Fruit fly (Drosophila melanogaster) whole organism, embryonic: ENCODE data around the gene CG11951.

Experiments
- CG10147 ChIP-seq: fragments of 200-800 bp; sonication (Bioruptor generic); optimal IDR thresholded peaks from 2 replicates; lab custom pipeline; 2019; ENCODE audit warnings: missing biosample characterization, mild to moderate bottlenecking, missing genetic modification characterization, moderate library complexity
- CG11247 ChIP-seq: fragments of 200-800 bp; sonication (Bioruptor generic); IDR thresholded peaks from 2 replicates; pipeline ENCODE4 v1.3.6; 2022; ENCODE audit warnings: missing biosample characterization, missing genetic modification characterization
- CG11723 ChIP-seq: fragments of 200-800 bp; sonication (Bioruptor generic); optimal IDR thresholded peaks from 2 replicates; lab custom pipeline; 2017; ENCODE audit warnings: missing biosample characterization, mild to moderate bottlenecking, missing genetic modification characterization
- CG12219 ChIP-seq: fragments of 200-800 bp; sonication (Bioruptor generic); optimal IDR thresholded peaks from 3 replicates; lab custom pipeline; 2018; ENCODE audit warnings: missing biosample characterization, mild to moderate bottlenecking, missing genetic modification characterization
- CG15696 ChIP-seq: fragments of 200-800 bp; sonication (Bioruptor generic); optimal IDR thresholded peaks from 2 replicates; lab custom pipeline; 2019; ENCODE audit warnings: missing biosample characterization, mild to moderate bottlenecking, missing genetic modification characterization, moderate library complexity
- CG1602 ChIP-seq: fragments of 200-800 bp; sonication (Bioruptor generic); optimal IDR thresholded peaks from 3 replicates; lab custom pipeline; 2016; ENCODE audit warnings: missing biosample characterization, missing genetic modification characterization
- CG16863 ChIP-seq: fragments of 200-800 bp; sonication (Bioruptor generic); optimal IDR thresholded peaks from 3 replicates; lab custom pipeline; 2016; ENCODE audit warnings: missing biosample characterization, missing genetic modification characterization
- CG17829 ChIP-seq: fragments of 200-800 bp; optimal IDR thresholded peaks from 2 replicates; lab custom pipeline; 2019; ENCODE audit warnings: missing biosample characterization, mild to moderate bottlenecking, missing genetic modification characterization, moderate library complexity
- CG2678 ChIP-seq: fragments of 200-800 bp; sonication (Bioruptor generic); optimal IDR thresholded peaks from 3 replicates; lab custom pipeline; 2019; ENCODE audit warnings: missing biosample characterization, mild to moderate bottlenecking, missing genetic modification characterization, moderate library complexity
- CG31365 ChIP-seq: fragments of 200-800 bp; sonication (Bioruptor generic); optimal IDR thresholded peaks from 2 replicates; lab custom pipeline; 2018; ENCODE audit warnings: missing biosample characterization, mild to moderate bottlenecking, missing genetic modification characterization
- CG31388 ChIP-seq: fragments of 200-800 bp; sonication (Bioruptor generic); optimal IDR thresholded peaks from 2 replicates; lab custom pipeline; 2016; ENCODE audit warnings: missing biosample characterization, missing genetic modification characterization
- CG3281 ChIP-seq: fragments of 200-800 bp; sonication (Bioruptor generic); optimal IDR thresholded peaks from 3 replicates; lab custom pipeline; 2017; ENCODE audit warnings: missing biosample characterization, mild to moderate bottlenecking, missing genetic modification characterization
- CG3726 ChIP-seq: fragments of 200-800 bp; sonication (Bioruptor generic); IDR thresholded peaks from 3 replicates; pipeline ENCODE4, ENCODE4 v1.3.6; 2022; ENCODE audit warnings: missing biosample characterization, missing genetic modification characterization
- CG6765 ChIP-seq: fragments of 200-800 bp; sonication (Bioruptor generic); optimal IDR thresholded peaks from 3 replicates; lab custom pipeline; 2017; ENCODE audit warnings: missing biosample characterization, mild to moderate bottlenecking, missing genetic modification characterization
- CG7745 ChIP-seq: fragments of 200-800 bp; sonication (Bioruptor generic); optimal IDR thresholded peaks from 2 replicates; lab custom pipeline; 2018; ENCODE audit warnings: missing biosample characterization, mild to moderate bottlenecking, missing genetic modification characterization, moderate library complexity
- CG9609 ChIP-seq: fragments of 200-800 bp; sonication (Bioruptor generic); optimal IDR thresholded peaks from 3 replicates; lab custom pipeline; 2016; ENCODE audit warnings: missing biosample characterization, missing genetic modification characterization
- CHES-1-like ChIP-seq: fragments of 200-800 bp; sonication (Bioruptor generic); optimal IDR thresholded peaks from 2 replicates; lab custom pipeline; 2016; ENCODE audit warnings: missing biosample characterization, missing genetic modification characterization
- Camta ChIP-seq: fragments of 200-800 bp; sonication (Bioruptor generic); optimal IDR thresholded peaks from 2 replicates; lab custom pipeline; 2016; ENCODE audit warnings: missing biosample characterization, missing genetic modification characterization
- Dad ChIP-seq: fragments of 200-800 bp; sonication (Bioruptor generic); optimal IDR thresholded peaks from 3 replicates; lab custom pipeline; 2016; ENCODE audit warnings: missing biosample characterization, missing genetic modification characterization
- Hand ChIP-seq: fragments of 200-800 bp; sonication (Bioruptor generic); optimal IDR thresholded peaks from 2 replicates; lab custom pipeline; 2017; ENCODE audit warnings: mild to moderate bottlenecking, missing biosample characterization, missing genetic modification reagents, missing genetic modification characterization
- MBD-R2 ChIP-seq: fragments of 200-800 bp; sonication (Bioruptor generic); IDR thresholded peaks from 2 replicates; pipeline ENCODE4 v1.3.6; 2022; ENCODE audit warnings: missing biosample characterization, missing genetic modification characterization
- Rx ChIP-seq: fragments of 200-800 bp; sonication (Bioruptor generic); IDR thresholded peaks from 2 replicates; pipeline ENCODE4 v1.3.6; 2022; ENCODE audit warnings: missing biosample characterization, missing genetic modification characterization
- Side ChIP-seq: fragments of 200-800 bp; sonication (Bioruptor generic); optimal IDR thresholded peaks from 2 replicates; lab custom pipeline; 2016; ENCODE audit warnings: missing biosample characterization, missing genetic modification characterization
- Sry-δ ChIP-seq: fragments of 200-800 bp; sonication (Bioruptor generic); optimal IDR thresholded peaks from 2 replicates; lab custom pipeline; 2016; ENCODE audit warnings: missing biosample characterization, missing genetic modification characterization
- bcd ChIP-seq: fragments of 200-800 bp; sonication (Bioruptor generic); optimal IDR thresholded peaks from 2 replicates; lab custom pipeline; 2017; ENCODE audit warnings: missing biosample characterization, mild to moderate bottlenecking, missing genetic modification characterization
- dimm ChIP-seq: fragments of 200-800 bp; sonication (Bioruptor generic); IDR thresholded peaks from 2 replicates; pipeline ENCODE4 v1.3.6; 2022; ENCODE audit warnings: missing biosample characterization, missing genetic modification characterization
- esg ChIP-seq: fragments of 200-800 bp; sonication (Bioruptor generic); conservative IDR thresholded peaks from 2 replicates; pipeline ENCODE4 v1.3.6; 2022; ENCODE audit warnings: missing biosample characterization, missing genetic modification characterization
- gce ChIP-seq: fragments of 200-800 bp; sonication (Bioruptor generic); IDR thresholded peaks from 3 replicates; pipeline ENCODE4 v1.3.6; 2022; ENCODE audit warnings: missing biosample characterization, missing genetic modification characterization
- ind ChIP-seq: fragments of 200-800 bp; sonication (Bioruptor generic); optimal IDR thresholded peaks from 3 replicates; lab custom pipeline; 2016; ENCODE audit warnings: missing biosample characterization, missing genetic modification characterization
- lola ChIP-seq, 3 experiments: fragments of >200 bp in 2 of 3; fragments of 200-800 bp in 1 of 3; sonication (Bioruptor generic) in 1 of 3; optimal IDR thresholded peaks; 2 replicates each; lab custom pipeline; 2017 to 2019; ENCODE audit warnings: missing biosample characterization in 3 of 3, missing genetic modification characterization in 3 of 3, mild to moderate bottlenecking in 1 of 3, moderate library complexity in 1 of 3
- lov ChIP-seq, 2 experiments: fragments of 200-800 bp in 1 of 2; fragments of >200 bp in 1 of 2; sonication (Bioruptor generic) in 1 of 2; IDR thresholded peaks in 1 of 2; optimal IDR thresholded peaks in 1 of 2; 2 replicates in 1 of 2; 3 replicates in 1 of 2; pipeline versions ENCODE4 v1.3.6 to Lab custom; 2017 to 2022; ENCODE audit warnings: missing biosample characterization in 1 of 2, missing genetic modification characterization in 1 of 2
- nerfin-2 ChIP-seq: fragments of 200-800 bp; sonication (Bioruptor generic); IDR thresholded peaks from 2 replicates; pipeline ENCODE4 v1.3.6; 2022; ENCODE audit warnings: missing biosample characterization, missing genetic modification characterization; ENCODE audit not compliant: partially characterized antibody
- ranshi ChIP-seq: fragments of 200-800 bp; sonication (Bioruptor generic); IDR thresholded peaks from 2 replicates; pipeline ENCODE4 v1.3.6; 2022; ENCODE audit warnings: missing biosample characterization, missing genetic modification characterization
- row ChIP-seq: fragments of 200-800 bp; sonication (Bioruptor generic); IDR thresholded peaks from 3 replicates; pipeline ENCODE4 v1.3.6; 2022; ENCODE audit warnings: missing biosample characterization, missing genetic modification characterization
- sens ChIP-seq: fragments of 200-800 bp; sonication (Bioruptor generic); peaks from one replicate; lab custom pipeline; 2016; ENCODE audit warnings: missing biosample characterization, missing genetic modification characterization
- sima ChIP-seq: fragments of 200-800 bp; sonication (Bioruptor generic); optimal IDR thresholded peaks from 2 replicates; lab custom pipeline; 2016; ENCODE audit warnings: missing biosample characterization, missing genetic modification characterization
- stc ChIP-seq: fragments of 200-800 bp; sonication (Bioruptor generic); IDR thresholded peaks from 2 replicates; pipeline ENCODE4 v1.3.6; 2022; ENCODE audit warnings: missing biosample characterization, missing genetic modification characterization
- tll ChIP-seq, 2 experiments: fragments of 200-800 bp in 1 of 2; fragments of >200 bp in 1 of 2; sonication (Bioruptor generic) in 1 of 2; optimal IDR thresholded peaks; 2 replicates each; lab custom pipeline; 2017 to 2019; ENCODE audit warnings: missing biosample characterization in 2 of 2, missing genetic modification characterization in 2 of 2, mild to moderate bottlenecking in 1 of 2, moderate library complexity in 1 of 2
- unc-4 ChIP-seq: fragments of 200-800 bp; sonication (Bioruptor generic); IDR thresholded peaks from 2 replicates; pipeline ENCODE4 v1.3.6; 2022; ENCODE audit warnings: missing biosample characterization, missing genetic modification characterization; ENCODE audit not compliant: partially characterized antibody
- vfl ChIP-seq: fragments of 200-800 bp; sonication (Bioruptor generic); optimal IDR thresholded peaks from 2 replicates; lab custom pipeline; 2016; ENCODE audit warnings: missing biosample characterization, missing genetic modification characterization
- wdn ChIP-seq: fragments of 200-800 bp; sonication (Bioruptor generic); IDR thresholded peaks from 2 replicates; pipeline ENCODE4 v1.3.6; 2022; ENCODE audit warnings: missing biosample characterization, missing genetic modification characterization
- zfh1 ChIP-seq: fragments of 200-800 bp; sonication (Bioruptor generic); IDR thresholded peaks from 3 replicates; pipeline ENCODE4 v1.3.6; 2022; ENCODE audit warnings: missing biosample characterization, missing genetic modification characterization

The CG11951 gene

DNA sequence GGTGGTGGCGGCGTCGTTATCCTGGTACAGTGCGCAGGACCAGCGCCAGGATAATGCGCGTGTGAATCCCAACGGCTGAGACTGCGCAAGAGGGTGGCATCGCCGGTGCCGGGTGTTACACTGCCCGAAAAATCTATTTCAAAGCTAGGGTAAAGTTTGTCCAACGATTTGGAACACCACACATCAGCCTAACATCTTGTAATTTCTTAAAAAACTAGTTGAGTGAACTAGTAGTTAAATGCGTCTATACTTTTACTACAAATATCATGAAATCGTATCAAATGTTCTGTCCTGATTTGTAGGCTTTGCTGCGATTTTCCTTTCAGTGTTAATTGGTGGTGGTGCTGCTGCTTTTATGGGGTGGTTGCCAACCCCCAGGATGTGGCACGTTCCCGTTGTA, 26.6 kb upstream of the CG11951 start (continued):
- no peak for TF ChIP-seq ind (GFP tag; lab: Kevin White, UChicago)
- TF ChIP-seq CG11723 = no peak
- no peak for TF ChIP-seq Sry-δ (GFP tag; lab: Kevin White, UChicago)
- peak; percentile 5 for TF ChIP-seq CG12219 (GFP tag; lab: Kevin White, UChicago)
- peak in 1 of 3 experiments; percentile 76 for TF ChIP-seq lola (GFP tag; optimal IDR thresholded peaks at IDR 0.05; lab: Kevin White, UChicago)
- TF ChIP-seq tll (GFP tag; optimal IDR thresholded peaks at IDR 0.05; lab: Kevin White, UChicago) = no peak
- TF ChIP-seq Hand (GFP tag; lab: Kevin White, UChicago) = no peak
- no peak for TF ChIP-seq CG3281 (GFP tag; lab: Kevin White, UChicago)
- no peak for TF ChIP-seq CG3726 (GFP tag; lab: Robert Waterston, UW)
- TF ChIP-seq Side (GFP tag; lab: Kevin White, UChicago) = no peak
- TF ChIP-seq CG31365 (tag; lab: Kevin White, UChicago) = no peak
- no peak for TF ChIP-seq MBD-R2 (GFP tag; lab: Robert Waterston, UW)
- no peak for TF ChIP-seq nerfin-2 (GFP tag; lab: Robert Waterston, UW)
- TF ChIP-seq Dad (GFP tag; lab: Kevin White, UChicago) = no peak
- no peak for TF ChIP-seq vfl (GFP tag; lab: Kevin White, UChicago)
- no peak for TF ChIP-seq CG16863
- TF ChIP-seq esg = no peak
- peak; percentile 45 for TF ChIP-seq CG15696 (tag; lab: Kevin White, UChicago)
- no peak for TF ChIP-seq CHES-1-like (GFP tag; lab: Kevin White, UChicago)
- no peak for TF ChIP-seq wdn
- no peak for TF ChIP-seq CG7745 (tag; lab: Kevin White, UChicago)
- TF ChIP-seq sima = no peak
- no peak for TF ChIP-seq bcd (GFP tag; lab: Kevin White, UChicago)
- peak; percentile 91 for TF ChIP-seq sens (GFP tag; lab: Kevin White, UChicago)
- TF ChIP-seq CG9609 (GFP tag; lab: Kevin White, UChicago) = peak; percentile 23
- no peak for TF ChIP-seq CG10147 (GFP tag; lab: Kevin White, UChicago)
- peak; percentile 48; the same call in 1 of the 3 replicates for TF ChIP-seq zfh1
- TF ChIP-seq CG31388 (GFP tag; lab: Kevin White, UChicago) = no peak
- TF ChIP-seq Rx (GFP tag; lab: Robert Waterston, UW) = 0 out of 2 replicates have a peak, but pooled peaks have one; percentile 4
- peak; percentile 66 for TF ChIP-seq CG17829 (tag; lab: Kevin White, UChicago)
- TF ChIP-seq CG11247 = no peak
- TF ChIP-seq CG2678 (tag; lab: Kevin White, UChicago) = peak; percentile 51
- TF ChIP-seq stc (GFP tag; lab: Robert Waterston, UW) = no peak
- TF ChIP-seq ranshi (GFP tag; lab: Robert Waterston, UW) = no peak
- TF ChIP-seq gce = no peak
- no peak for TF ChIP-seq unc-4 (GFP tag; lab: Robert Waterston, UW)
- TF ChIP-seq Camta (GFP tag; lab: Kevin White, UChicago) = no peak
- peak; percentile 75 for TF ChIP-seq row (GFP tag; lab: Robert Waterston, UW)
- TF ChIP-seq dimm (GFP tag; lab: Robert Waterston, UW) = no peak
- TF ChIP-seq lov (optimal IDR thresholded peaks at IDR 0.05; lab: Kevin White, UChicago) = no peak
- no peak for TF ChIP-seq lov (GFP tag; IDR thresholded peaks at IDR 0.05; lab: Robert Waterston, UW)
- no peak for TF ChIP-seq CG1602 (GFP tag; lab: Kevin White, UChicago)
- TF ChIP-seq CG6765 (GFP tag; lab: Kevin White, UChicago) = no peak
